Fruit fly (Drosophila melanogaster) whole organism, embryonic: ENCODE data around the gene Pisd.

Experiments used
- Bdp1 ChIP-seq: fragments of 200-800 bp; sonication (Bioruptor generic); optimal IDR thresholded peaks from 3 replicates; lab custom pipeline; 2016; ENCODE audit warnings: missing biosample characterization, missing genetic modification characterization
- BtbVII ChIP-seq: fragments of 200-800 bp; sonication (Bioruptor generic); optimal IDR thresholded peaks from 3 replicates; lab custom pipeline; 2017; ENCODE audit warnings: missing biosample characterization, mild to moderate bottlenecking, missing genetic modification characterization
- CG1024 ChIP-seq: fragments of 200-800 bp; sonication (Bioruptor generic); IDR thresholded peaks from 2 replicates; pipeline ENCODE4 v1.3.6; 2022; ENCODE audit warnings: missing biosample characterization, missing genetic modification characterization
- CG11456 ChIP-seq: fragments of 200-800 bp; sonication (Bioruptor generic); IDR thresholded peaks from 3 replicates; pipeline ENCODE4 v1.3.6; 2022; ENCODE audit warnings: missing biosample characterization, missing genetic modification characterization
- CG13624 ChIP-seq: fragments of 200-800 bp; sonication (Bioruptor generic); optimal IDR thresholded peaks from 2 replicates; lab custom pipeline; 2016; ENCODE audit warnings: missing biosample characterization, missing genetic modification characterization
- CG14710 ChIP-seq: fragments of 200-800 bp; sonication (Bioruptor generic); optimal IDR thresholded peaks from 3 replicates; lab custom pipeline; 2019; ENCODE audit warnings: missing biosample characterization, mild to moderate bottlenecking, missing genetic modification characterization, moderate library complexity
- CG14860 ChIP-seq: fragments of 200-800 bp; sonication (Bioruptor generic); IDR thresholded peaks from 3 replicates; pipeline ENCODE4 v1.3.6; 2022; ENCODE audit warnings: missing biosample characterization, missing genetic modification characterization; ENCODE audit not compliant: partially characterized antibody
- CG15514 ChIP-seq: fragments of 200-800 bp; sonication (Bioruptor generic); optimal IDR thresholded peaks from 3 replicates; lab custom pipeline; 2017; ENCODE audit warnings: missing biosample characterization, missing genetic modification characterization, mild to moderate bottlenecking, moderate library complexity, missing genetic modification reagents
- CG18599 ChIP-seq: fragments of 200-800 bp; sonication (Bioruptor generic); optimal IDR thresholded peaks from 3 replicates; lab custom pipeline; 2017; ENCODE audit warnings: missing biosample characterization, missing genetic modification characterization, mild to moderate bottlenecking, moderate library complexity, missing genetic modification reagents
- CG2202 ChIP-seq: fragments of 200-800 bp; sonication (Bioruptor generic); optimal IDR thresholded peaks from 2 replicates; lab custom pipeline; 2018; ENCODE audit warnings: missing biosample characterization, mild to moderate bottlenecking, missing genetic modification characterization
- CG31224 ChIP-seq: fragments of 200-800 bp; sonication (Bioruptor generic); IDR thresholded peaks from 2 replicates; pipeline ENCODE4 v1.3.6; 2022; ENCODE audit warnings: missing biosample characterization, missing genetic modification characterization
- CG33213 ChIP-seq: fragments of 200-800 bp; sonication (Bioruptor generic); optimal IDR thresholded peaks from 3 replicates; lab custom pipeline; 2016; ENCODE audit warnings: missing biosample characterization, missing genetic modification characterization
- CG33557 ChIP-seq: fragments of 200-800 bp; sonication (Bioruptor generic); optimal IDR thresholded peaks from 2 replicates; lab custom pipeline; 2019; ENCODE audit warnings: missing biosample characterization, mild to moderate bottlenecking, missing genetic modification characterization, moderate library complexity
- CG3407 ChIP-seq: fragments of 200-800 bp; sonication (Bioruptor generic); optimal IDR thresholded peaks from 2 replicates; lab custom pipeline; 2018; ENCODE audit warnings: missing biosample characterization, mild to moderate bottlenecking, missing genetic modification characterization
- CG3838 ChIP-seq: fragments of 200-800 bp; sonication (Bioruptor generic); optimal IDR thresholded peaks from 3 replicates; lab custom pipeline; 2016; ENCODE audit warnings: missing biosample characterization, missing genetic modification characterization
- CG4404 ChIP-seq: fragments of 200-800 bp; sonication (Bioruptor generic); IDR thresholded peaks from 2 replicates; pipeline ENCODE4 v1.3.6; 2022; ENCODE audit warnings: missing biosample characterization, missing genetic modification characterization
- CG6254 ChIP-seq: fragments of 200-800 bp; sonication (Bioruptor generic); optimal IDR thresholded peaks from 3 replicates; lab custom pipeline; 2017; ENCODE audit warnings: mild to moderate bottlenecking, missing biosample characterization, missing genetic modification reagents, missing genetic modification characterization
- CG6272 ChIP-seq: fragments of 200-800 bp; sonication (Bioruptor generic); IDR thresholded peaks from 2 replicates; pipeline ENCODE4 v1.3.6; 2022; ENCODE audit warnings: missing biosample characterization, missing genetic modification characterization
- CG7786 ChIP-seq: fragments of 200-800 bp; sonication (Bioruptor generic); optimal IDR thresholded peaks from 2 replicates; lab custom pipeline; 2016; ENCODE audit warnings: missing biosample characterization, missing genetic modification characterization
- CG8765 ChIP-seq: fragments of 200-800 bp; sonication (Bioruptor generic); IDR thresholded peaks from 2 replicates; pipeline ENCODE4 v1.3.6; 2022; ENCODE audit warnings: missing biosample characterization, missing genetic modification characterization
- Chrac-16 ChIP-seq: fragments of 200-800 bp; sonication (Bioruptor generic); optimal IDR thresholded peaks from 3 replicates; lab custom pipeline; 2016; ENCODE audit warnings: missing biosample characterization, missing genetic modification characterization
- D19A ChIP-seq: fragments of 200-800 bp; optimal IDR thresholded peaks from 3 replicates; lab custom pipeline; 2019; ENCODE audit warnings: missing biosample characterization, mild to moderate bottlenecking, missing genetic modification characterization, moderate library complexity
- Doc3 ChIP-seq: fragments of 200-800 bp; sonication (Bioruptor generic); IDR thresholded peaks from 3 replicates; pipeline ENCODE4 v1.3.6; 2022; ENCODE audit warnings: missing biosample characterization, missing genetic modification characterization; ENCODE audit not compliant: partially characterized antibody
- Elba2 ChIP-seq: fragments of 200-800 bp; sonication (Bioruptor generic); optimal IDR thresholded peaks from 3 replicates; lab custom pipeline; 2016; ENCODE audit warnings: missing biosample characterization, missing genetic modification characterization
- Gug ChIP-seq: fragments of 200-800 bp; sonication (Bioruptor generic); IDR thresholded peaks from 4 replicates; pipeline ENCODE4 v1.3.6; 2022; ENCODE audit warnings: missing biosample characterization, missing genetic modification characterization
- Hmr ChIP-seq: fragments of 200-800 bp; sonication (Bioruptor generic); optimal IDR thresholded peaks from 3 replicates; lab custom pipeline; 2017; ENCODE audit warnings: mild to moderate bottlenecking, missing biosample characterization, missing genetic modification reagents, missing genetic modification characterization
- Hr78 ChIP-seq, 2 experiments: fragments of 200-800 bp in 1 of 2; fragments of >200 bp in 1 of 2; sonication (Bioruptor generic) in 1 of 2; optimal IDR thresholded peaks; 2 replicates each; lab custom pipeline; 2017 to 2019; ENCODE audit warnings: missing biosample characterization in 2 of 2, missing genetic modification characterization in 2 of 2, mild to moderate bottlenecking in 1 of 2, moderate library complexity in 1 of 2
- Opbp ChIP-seq: fragments of 200-800 bp; sonication (Bioruptor generic); IDR thresholded peaks from 3 replicates; pipeline ENCODE4 v1.3.6; 2022; ENCODE audit warnings: missing biosample characterization, missing genetic modification characterization; ENCODE audit not compliant: partially characterized antibody
- abd-A ChIP-seq: fragments of 200-800 bp; sonication (Bioruptor generic); optimal IDR thresholded peaks from 3 replicates; lab custom pipeline; 2019; ENCODE audit warnings: missing biosample characterization, mild to moderate bottlenecking, missing genetic modification characterization, moderate library complexity
- ac ChIP-seq: fragments of 200-800 bp; sonication (Bioruptor generic); optimal IDR thresholded peaks from 3 replicates; lab custom pipeline; 2017; ENCODE audit warnings: missing biosample characterization, mild to moderate bottlenecking, missing genetic modification characterization
- bbx ChIP-seq: fragments of 200-800 bp; sonication (Bioruptor generic); IDR thresholded peaks from 2 replicates; pipeline ENCODE4 v1.3.6; 2022; ENCODE audit warnings: missing biosample characterization, missing genetic modification characterization; ENCODE audit not compliant: partially characterized antibody
- bigmax ChIP-seq: fragments of 200-800 bp; sonication (Bioruptor generic); optimal IDR thresholded peaks from 2 replicates; lab custom pipeline; 2018; ENCODE audit warnings: missing biosample characterization, mild to moderate bottlenecking, missing genetic modification characterization
- btn ChIP-seq: fragments of 200-800 bp; sonication (Bioruptor generic); optimal IDR thresholded peaks from 2 replicates; lab custom pipeline; 2016; ENCODE audit warnings: missing biosample characterization, missing genetic modification characterization
- cg ChIP-seq: fragments of 200-800 bp; sonication (Bioruptor generic); optimal IDR thresholded peaks from 3 replicates; lab custom pipeline; 2019; ENCODE audit warnings: missing biosample characterization, mild to moderate bottlenecking, missing genetic modification characterization, moderate library complexity
- danr ChIP-seq: fragments of 200-800 bp; sonication (Bioruptor generic); IDR thresholded peaks from 2 replicates; pipeline ENCODE4 v1.3.6; 2022; ENCODE audit warnings: missing biosample characterization, missing genetic modification characterization
- emc ChIP-seq: fragments of 200-800 bp; sonication (Bioruptor generic); optimal IDR thresholded peaks from 2 replicates; lab custom pipeline; 2016; ENCODE audit warnings: missing biosample characterization, missing genetic modification characterization
- gfzf ChIP-seq: fragments of 200-800 bp; sonication (Bioruptor generic); optimal IDR thresholded peaks from 2 replicates; lab custom pipeline; 2016; ENCODE audit warnings: missing biosample characterization, mild to moderate bottlenecking, missing genetic modification characterization, moderate library complexity
- gt ChIP-seq: fragments of 200-800 bp; sonication (Bioruptor generic); IDR thresholded peaks from 2 replicates; pipeline ENCODE4 v1.3.6; 2022; ENCODE audit warnings: missing biosample characterization, missing genetic modification characterization
- ind ChIP-seq: fragments of 200-800 bp; sonication (Bioruptor generic); optimal IDR thresholded peaks from 3 replicates; lab custom pipeline; 2016; ENCODE audit warnings: missing biosample characterization, missing genetic modification characterization
- nerfin-2 ChIP-seq: fragments of 200-800 bp; sonication (Bioruptor generic); IDR thresholded peaks from 2 replicates; pipeline ENCODE4 v1.3.6; 2022; ENCODE audit warnings: missing biosample characterization, missing genetic modification characterization; ENCODE audit not compliant: partially characterized antibody
- phol ChIP-seq: fragments of 200-800 bp; sonication (Bioruptor generic); optimal IDR thresholded peaks from 3 replicates; lab custom pipeline; 2018; ENCODE audit warnings: missing biosample characterization, mild to moderate bottlenecking, missing genetic modification characterization, moderate library complexity
- sc ChIP-seq, 3 experiments: fragments of >200 bp in 2 of 3; fragments of 200-800 bp in 1 of 3; sonication (Bioruptor generic) in 1 of 3; optimal IDR thresholded peaks; 2 replicates in 2 of 3; 3 replicates in 1 of 3; lab custom pipeline; 2017; ENCODE audit warnings: mild to moderate bottlenecking in 1 of 3, missing biosample characterization in 1 of 3, missing genetic modification characterization in 1 of 3, missing genetic modification reagents in 1 of 3
- sd ChIP-seq: fragments of 200-800 bp; sonication (Bioruptor generic); optimal IDR thresholded peaks from 3 replicates; lab custom pipeline; 2018; ENCODE audit warnings: missing biosample characterization, mild to moderate bottlenecking, missing genetic modification characterization, moderate library complexity
- sna ChIP-seq: fragments of 200-800 bp; sonication (Bioruptor generic); IDR thresholded peaks from 2 replicates; pipeline ENCODE4 v1.3.6; 2022; ENCODE audit warnings: missing biosample characterization, missing genetic modification characterization; ENCODE audit not compliant: partially characterized antibody
- sqz ChIP-seq: fragments of 200-800 bp; sonication (Bioruptor generic); optimal IDR thresholded peaks from 3 replicates; lab custom pipeline; 2018; ENCODE audit warnings: missing biosample characterization, mild to moderate bottlenecking, missing genetic modification characterization
- stwl ChIP-seq: fragments of 200-800 bp; sonication (Bioruptor generic); optimal IDR thresholded peaks from 3 replicates; lab custom pipeline; 2018; ENCODE audit warnings: missing biosample characterization, mild to moderate bottlenecking, missing genetic modification characterization, moderate library complexity
- tgo ChIP-seq: fragments of 200-800 bp; sonication (Bioruptor generic); IDR thresholded peaks from 3 replicates; pipeline ENCODE4 v1.3.6; 2022; ENCODE audit warnings: missing biosample characterization, missing genetic modification characterization
- trem ChIP-seq: fragments of 200-800 bp; optimal IDR thresholded peaks from 3 replicates; lab custom pipeline; 2019; ENCODE audit warnings: missing biosample characterization, mild to moderate bottlenecking, missing genetic modification characterization, moderate library complexity
- tx ChIP-seq: fragments of 200-800 bp; sonication (Bioruptor generic); optimal IDR thresholded peaks from 2 replicates; lab custom pipeline; 2016; ENCODE audit warnings: missing biosample characterization, missing genetic modification characterization
- wor ChIP-seq: fragments of 200-800 bp; sonication (Bioruptor generic); IDR thresholded peaks from 2 replicates; pipeline ENCODE4 v1.3.6; 2022; ENCODE audit warnings: missing biosample characterization, missing genetic modification characterization

The Pisd gene

DNA sequence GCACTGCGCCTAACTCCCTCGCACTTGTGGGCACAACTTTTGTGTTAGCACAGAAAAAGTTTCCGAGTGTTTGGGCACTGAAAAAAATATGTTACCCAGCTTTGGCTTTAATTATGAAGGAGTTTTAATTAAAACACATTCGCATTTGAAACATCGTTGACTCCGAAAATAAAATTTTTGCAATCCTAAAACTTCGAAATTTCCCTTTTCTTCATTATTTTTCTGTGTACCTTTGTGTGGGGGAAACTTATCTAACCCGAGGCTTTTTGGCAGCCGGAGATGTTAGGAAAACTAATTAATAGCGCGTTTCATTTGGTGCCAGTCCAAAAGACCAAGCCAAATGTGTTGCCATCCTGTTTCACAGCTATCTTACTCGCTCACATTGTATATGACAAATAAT is 41.1 kb downstream of the Pisd start (continued):
- no peak for TF ChIP-seq ac (GFP tag; lab: Kevin White, UChicago)
- TF ChIP-seq CG14860 (GFP tag; lab: Robert Waterston, UW): no peak
- TF ChIP-seq CG2202 (tag; lab: Kevin White, UChicago): no peak
- no peak for TF ChIP-seq Bdp1 (GFP tag; lab: Kevin White, UChicago)
- TF ChIP-seq BtbVII (GFP tag; lab: Kevin White, UChicago): no peak
- TF ChIP-seq CG33213 (GFP tag; lab: Kevin White, UChicago): no peak
- TF ChIP-seq CG6272: no peak
- no peak for TF ChIP-seq Gug (GFP tag; lab: Robert Waterston, UW)
- TF ChIP-seq Hr78 (GFP tag; optimal IDR thresholded peaks at IDR 0.05; lab: Kevin White, UChicago): no peak
- peak; percentile 77 for TF ChIP-seq CG18599
- TF ChIP-seq D19A (tag; lab: Kevin White, UChicago): no peak
- TF ChIP-seq CG3838: no peak
- TF ChIP-seq trem (tag; lab: Kevin White, UChicago): no peak
- TF ChIP-seq CG11456: 0 out of 3 replicates have a peak, but pooled peaks have one; percentile 12
- TF ChIP-seq CG14710 (tag; lab: Kevin White, UChicago): no peak
- TF ChIP-seq bigmax: no peak
- TF ChIP-seq gt (GFP tag; lab: Robert Waterston, UW): no peak
- TF ChIP-seq Opbp: no peak
- peak; percentile 8 for TF ChIP-seq ind (GFP tag; lab: Kevin White, UChicago)
- TF ChIP-seq btn (GFP tag; lab: Kevin White, UChicago): no peak
- TF ChIP-seq CG33557 (GFP tag; lab: Kevin White, UChicago): no peak
- no peak for TF ChIP-seq CG1024 (GFP tag; lab: Robert Waterston, UW)
- TF ChIP-seq CG3407 (GFP tag; lab: Kevin White, UChicago): no peak
- no peak for TF ChIP-seq CG4404
- TF ChIP-seq CG13624 (GFP tag; lab: Kevin White, UChicago): no peak
- no peak for TF ChIP-seq sd (tag; lab: Kevin White, UChicago)
- TF ChIP-seq Elba2 (GFP tag; lab: Kevin White, UChicago): no peak
- TF ChIP-seq CG8765 (GFP tag; lab: Robert Waterston, UW): no peak
- TF ChIP-seq stwl (tag; lab: Kevin White, UChicago): no peak
- TF ChIP-seq nerfin-2: no peak
- no peak for TF ChIP-seq bbx (GFP tag; lab: Robert Waterston, UW)
- TF ChIP-seq CG7786 (GFP tag; lab: Kevin White, UChicago): no peak
- no peak for TF ChIP-seq tgo
- TF ChIP-seq emc (GFP tag; lab: Kevin White, UChicago): no peak
- no peak for TF ChIP-seq abd-A (tag; lab: Kevin White, UChicago)
- no peak for TF ChIP-seq CG31224 (GFP tag; lab: Robert Waterston, UW)
- no peak for TF ChIP-seq danr
- TF ChIP-seq gfzf: no peak
- no peak for TF ChIP-seq sc (optimal IDR thresholded peaks at IDR 0.05; lab: Kevin White, UChicago)
- TF ChIP-seq sc (GFP tag; optimal IDR thresholded peaks at IDR 0.05; lab: Kevin White, UChicago): no peak
- TF ChIP-seq Chrac-16 (GFP tag; lab: Kevin White, UChicago): no peak
- peak; percentile 35 for TF ChIP-seq Hmr (GFP tag; lab: Kevin White, UChicago)
- TF ChIP-seq phol (tag; lab: Kevin White, UChicago): no peak
- TF ChIP-seq Doc3 (GFP tag; lab: Robert Waterston, UW): no peak
- TF ChIP-seq sqz (GFP tag; lab: Kevin White, UChicago): no peak
- TF ChIP-seq cg (GFP tag; lab: Kevin White, UChicago): no peak
- no peak for TF ChIP-seq sna (GFP tag; lab: Robert Waterston, UW)
- no peak for TF ChIP-seq CG6254 (GFP tag; lab: Kevin White, UChicago)
- peak; percentile 41 for TF ChIP-seq CG15514 (GFP tag; lab: Kevin White, UChicago)
- TF ChIP-seq tx (GFP tag; lab: Kevin White, UChicago): no peak
- no peak for TF ChIP-seq wor (GFP tag; lab: Robert Waterston, UW)
